Worm (Caenorhabditis elegans) whole organism, L4 larva: ENCODE results near the gene sri-24.

Source experiments
- T20F7.1 ChIP-seq: fragments of 200-800 bp; sonication (Bioruptor generic); optimal IDR thresholded peaks from 2 replicates; lab custom pipeline; 2018; ENCODE audit warnings: mild to moderate bottlenecking, missing genetic modification characterization, missing compliant biosample characterization
- T26A8.4 ChIP-seq: fragments of 200-800 bp; sonication (Bioruptor generic); IDR thresholded peaks from 2 replicates; pipeline ENCODE4 v1.3.6; 2022; ENCODE audit warnings: missing genetic modification characterization, missing compliant biosample characterization
- Y48G9A.11 ChIP-seq: fragments of 200-800 bp; sonication (Bioruptor generic); IDR thresholded peaks from 2 replicates; pipeline ENCODE4 v1.3.6; 2022; ENCODE audit warnings: missing genetic modification reagents, missing genetic modification characterization, missing compliant biosample characterization
- ZK337.2 ChIP-seq: fragments of 200-800 bp; sonication (Bioruptor generic); IDR thresholded peaks from 2 replicates; pipeline ENCODE4 v1.3.6; 2022; ENCODE audit warnings: missing genetic modification reagents, missing genetic modification characterization, missing compliant biosample characterization
- aha-1 ChIP-seq: fragments of 150-350 bp; peaks from one replicate; lab custom pipeline; 2014; ENCODE audit warnings: missing biosample characterization, missing genetic modification characterization
- ama-1 ChIP-seq: fragments of 150-350 bp; optimal IDR thresholded peaks from 2 replicates; lab custom pipeline; 2014; ENCODE audit warnings: inconsistent platforms, mixed read lengths
- arid-1 ChIP-seq: fragments of 200-800 bp; sonication (Bioruptor generic); conservative IDR thresholded peaks from 2 replicates; pipeline ENCODE4 v1.3.6; 2022; ENCODE audit warnings: missing genetic modification reagents, missing genetic modification characterization, missing compliant biosample characterization
- attf-4 ChIP-seq: sonication (generic microtip); optimal IDR thresholded peaks from 3 replicates; lab custom pipeline; 2017; ENCODE audit warnings: missing biosample characterization, missing genetic modification characterization
- ceh-20 ChIP-seq: fragments of 200-800 bp; sonication (Bioruptor generic); IDR thresholded peaks from 2 replicates; pipeline ENCODE4 v1.3.6; 2022; ENCODE audit warnings: missing genetic modification reagents, missing genetic modification characterization, missing compliant biosample characterization
- ceh-28 ChIP-seq: fragments of 150-350 bp; optimal IDR thresholded peaks from 2 replicates; lab custom pipeline; 2014; ENCODE audit warnings: missing biosample characterization, missing genetic modification reagents, missing genetic modification characterization
- daf-12 ChIP-seq: fragments of 150-350 bp; optimal IDR thresholded peaks from 2 replicates; lab custom pipeline; 2014; ENCODE audit warnings: missing biosample characterization, missing genetic modification reagents, missing genetic modification characterization
- daf-19 ChIP-seq: fragments of 200-800 bp; sonication (Bioruptor generic); conservative IDR thresholded peaks from 2 replicates; pipeline ENCODE4 v1.3.6; 2022; ENCODE audit warnings: missing genetic modification characterization, missing compliant biosample characterization
- daf-8 ChIP-seq: fragments of 200-800 bp; sonication (Bioruptor generic); IDR thresholded peaks from 2 replicates; pipeline ENCODE4 v1.3.6; 2022; ENCODE audit warnings: missing genetic modification characterization, missing compliant biosample characterization
- dmd-9 ChIP-seq: fragments of 200-800 bp; sonication (Bioruptor generic); IDR thresholded peaks from 2 replicates; pipeline ENCODE4 v1.3.6; 2022; ENCODE audit warnings: missing genetic modification reagents, missing genetic modification characterization, missing compliant biosample characterization
- duxl-1 ChIP-seq: sonication (generic microtip); optimal IDR thresholded peaks from 2 replicates; lab custom pipeline; 2016; ENCODE audit warnings: mild to moderate bottlenecking, missing genetic modification characterization, moderate library complexity, missing compliant biosample characterization; ENCODE audit not compliant: poor library complexity
- dve-1 ChIP-seq: sonication (generic microtip); optimal IDR thresholded peaks from 2 replicates; lab custom pipeline; 2017; ENCODE audit warnings: antibody characterized with exemption, mild to moderate bottlenecking, missing genetic modification characterization, missing compliant biosample characterization; ENCODE audit not compliant: insufficient read depth
- fkh-10 ChIP-seq: fragments of 150-350 bp; optimal IDR thresholded peaks from 2 replicates; lab custom pipeline; 2014; ENCODE audit warnings: missing biosample characterization, missing genetic modification reagents, missing genetic modification characterization
- fos-1 ChIP-seq: fragments of 150-350 bp; optimal IDR thresholded peaks from 2 replicates; lab custom pipeline; 2014; ENCODE audit warnings: missing biosample characterization, missing genetic modification characterization
- gei-8 ChIP-seq: fragments of 200-800 bp; sonication (Bioruptor generic); optimal IDR thresholded peaks from 2 replicates; lab custom pipeline; 2018; ENCODE audit warnings: mild to moderate bottlenecking, missing genetic modification characterization, missing compliant biosample characterization
- hlh-11 ChIP-seq: fragments of 200-800 bp; sonication (Bioruptor generic); optimal IDR thresholded peaks from 2 replicates; lab custom pipeline; 2018; ENCODE audit warnings: mild to moderate bottlenecking, missing genetic modification characterization, missing compliant biosample characterization
- hmg-1.1 ChIP-seq: fragments of 200-800 bp; sonication (Bioruptor generic); IDR thresholded peaks from 2 replicates; pipeline ENCODE4 v1.3.6; 2022; ENCODE audit warnings: missing genetic modification reagents, missing genetic modification characterization, missing compliant biosample characterization
- lin-1 ChIP-seq: fragments of 200-800 bp; sonication (Bioruptor generic); IDR thresholded peaks from 2 replicates; pipeline ENCODE4 v1.3.6; 2022; ENCODE audit warnings: missing genetic modification reagents, missing genetic modification characterization, missing compliant biosample characterization
- lin-13 ChIP-seq: fragments of 150-350 bp; optimal IDR thresholded peaks from 2 replicates; lab custom pipeline; 2014; ENCODE audit warnings: missing biosample characterization, missing genetic modification reagents, missing genetic modification characterization
- lin-29 ChIP-seq: fragments of 200-800 bp; sonication (Bioruptor generic); IDR thresholded peaks from 2 replicates; pipeline ENCODE4 v1.3.6; 2022; ENCODE audit warnings: missing genetic modification reagents, missing genetic modification characterization, missing compliant biosample characterization
- lin-38 ChIP-seq: fragments of 200-800 bp; sonication (Bioruptor generic); IDR thresholded peaks from 2 replicates; pipeline ENCODE4 v1.3.6; 2022; ENCODE audit warnings: missing genetic modification reagents, missing genetic modification characterization, missing compliant biosample characterization
- lir-3 ChIP-seq: sonication (generic microtip); optimal IDR thresholded peaks from 2 replicates; lab custom pipeline; 2016; ENCODE audit warnings: mild to moderate bottlenecking, missing genetic modification characterization, missing compliant biosample characterization
- lsy-2 ChIP-seq, 2 experiments: fragments of 150-350 bp in 1 of 2; sonication (generic microtip) in 1 of 2; optimal IDR thresholded peaks; 2 replicates each; lab custom pipeline; 2014 to 2017; ENCODE audit warnings: missing biosample characterization in 2 of 2, missing genetic modification characterization in 2 of 2
- mdl-1 ChIP-seq, 2 experiments: fragments of 150-350 bp in 1 of 2; sonication (generic microtip) in 1 of 2; optimal IDR thresholded peaks; 2 replicates each; lab custom pipeline; 2014 to 2017; ENCODE audit warnings: missing biosample characterization in 2 of 2, missing genetic modification characterization in 2 of 2
- mdt-29 ChIP-seq: fragments of 200-800 bp; sonication (Bioruptor generic); IDR thresholded peaks from 2 replicates; pipeline ENCODE4 v1.3.6; 2022; ENCODE audit warnings: missing genetic modification reagents, missing genetic modification characterization, missing compliant biosample characterization
- mes-2 ChIP-seq: sonication (generic microtip); optimal IDR thresholded peaks from 2 replicates; lab custom pipeline; 2016; ENCODE audit warnings: missing genotype, mild to moderate bottlenecking, missing genetic modification characterization, missing compliant biosample characterization; ENCODE audit not compliant: poor library complexity, severe bottlenecking
- mxl-2 ChIP-seq: fragments of 200-800 bp; sonication (Bioruptor generic); conservative IDR thresholded peaks from 2 replicates; pipeline ENCODE4 v1.3.6; 2022; ENCODE audit warnings: missing genetic modification reagents, missing genetic modification characterization, missing compliant biosample characterization
- mxl-3 ChIP-seq: fragments of 200-800 bp; sonication (Bioruptor generic); optimal IDR thresholded peaks from 2 replicates; lab custom pipeline; 2018; ENCODE audit warnings: mild to moderate bottlenecking, missing genetic modification characterization, missing compliant biosample characterization
- nhr-10 ChIP-seq: fragments of 150-350 bp; optimal IDR thresholded peaks from 2 replicates; lab custom pipeline; 2014; ENCODE audit warnings: missing biosample characterization, missing genetic modification characterization
- nhr-102 ChIP-seq: sonication (generic microtip); optimal IDR thresholded peaks from 2 replicates; lab custom pipeline; 2016; ENCODE audit warnings: mild to moderate bottlenecking, missing genetic modification characterization, moderate library complexity, missing compliant biosample characterization
- nhr-28 ChIP-seq: fragments of 150-350 bp; optimal IDR thresholded peaks from 2 replicates; lab custom pipeline; 2014; ENCODE audit warnings: missing biosample characterization, missing genetic modification characterization
- nhr-41 ChIP-seq: fragments of 200-800 bp; sonication (Bioruptor generic); IDR thresholded peaks from 2 replicates; pipeline ENCODE4 v1.3.6; 2022; ENCODE audit warnings: missing genetic modification reagents, missing genetic modification characterization, missing compliant biosample characterization
- nhr-48 ChIP-seq: sonication (generic microtip); optimal IDR thresholded peaks from 2 replicates; lab custom pipeline; 2016; ENCODE audit warnings: mild to moderate bottlenecking, missing genetic modification characterization, missing compliant biosample characterization
- nhr-6 ChIP-seq: fragments of 150-350 bp; optimal IDR thresholded peaks from 2 replicates; lab custom pipeline; 2014; ENCODE audit warnings: missing biosample characterization, missing genetic modification characterization
- nhr-77 ChIP-seq: fragments of 150-350 bp; optimal IDR thresholded peaks from 2 replicates; lab custom pipeline; 2014; ENCODE audit warnings: missing biosample characterization, missing genetic modification characterization
- pha-4 ChIP-seq, 2 experiments: fragments of 150-350 bp in 1 of 2; fragments of 200-800 bp in 1 of 2; sonication (Bioruptor generic) in 1 of 2; IDR thresholded peaks in 1 of 2; optimal IDR thresholded peaks in 1 of 2; 2 replicates each; pipeline versions ENCODE4 v1.3.6 to Lab custom; 2014 to 2022; ENCODE audit warnings: missing genetic modification characterization in 2 of 2, missing genetic modification reagents in 2 of 2, missing biosample characterization in 1 of 2, missing compliant biosample characterization in 1 of 2
- php-3 ChIP-seq: fragments of 200-800 bp; sonication (Bioruptor generic); IDR thresholded peaks from 2 replicates; pipeline ENCODE4 v1.3.6; 2022; ENCODE audit warnings: missing genetic modification reagents, missing genetic modification characterization, missing compliant biosample characterization
- pqm-1 ChIP-seq: sonication (generic microtip); optimal IDR thresholded peaks from 2 replicates; lab custom pipeline; 2017; ENCODE audit warnings: missing biosample characterization, missing genetic modification characterization
- rbr-2 ChIP-seq: sonication (generic microtip); optimal IDR thresholded peaks from 2 replicates; lab custom pipeline; 2016; ENCODE audit warnings: missing genotype, missing genetic modification characterization, missing compliant biosample characterization
- skn-1 ChIP-seq: fragments of 150-350 bp; optimal IDR thresholded peaks from 2 replicates; lab custom pipeline; 2014; ENCODE audit warnings: missing biosample characterization, missing genetic modification characterization
- spr-1 ChIP-seq: sonication (generic microtip); optimal IDR thresholded peaks from 2 replicates; lab custom pipeline; 2016; ENCODE audit warnings: mild to moderate bottlenecking, missing genetic modification characterization, missing compliant biosample characterization
- tra-1 ChIP-seq: fragments of 200-800 bp; sonication (Bioruptor generic); IDR thresholded peaks from 2 replicates; pipeline ENCODE4 v1.3.6; 2022; ENCODE audit warnings: missing genetic modification reagents, missing genetic modification characterization, missing compliant biosample characterization
- unc-39 ChIP-seq: sonication (generic microtip); optimal IDR thresholded peaks from 2 replicates; lab custom pipeline; 2017; ENCODE audit warnings: missing biosample characterization, missing genetic modification characterization
- unc-62 ChIP-seq, 3 experiments: fragments of 150-350 bp in 1 of 3; sonication (generic microtip); optimal IDR thresholded peaks in 2 of 3; peaks in 1 of 3; 1 replicate in 1 of 3; 2 replicates in 2 of 3; lab custom pipeline; 2014 to 2017; ENCODE audit warnings: missing biosample characterization in 3 of 3, missing genetic modification characterization in 3 of 3, missing genetic modification reagents in 3 of 3, missing genotype in 1 of 3
- vab-7 ChIP-seq: fragments of 200-800 bp; sonication (Bioruptor generic); IDR thresholded peaks from 2 replicates; pipeline ENCODE4 v1.3.6; 2022; ENCODE audit warnings: missing genetic modification reagents, missing genetic modification characterization, missing compliant biosample characterization
- zag-1 ChIP-seq: fragments of 150-350 bp; optimal IDR thresholded peaks from 2 replicates; lab custom pipeline; 2014; ENCODE audit warnings: missing biosample characterization, missing genetic modification characterization
- zip-11 ChIP-seq: fragments of 200-800 bp; sonication (Bioruptor generic); IDR thresholded peaks from 2 replicates; pipeline ENCODE4 v1.3.6; 2022; ENCODE audit warnings: missing genetic modification characterization, missing compliant biosample characterization

sri-24 gene

ce11 chrV:15189567-15189966 is 22.4 kb upstream of the sri-24 start, which contains the start of gene cyn-3 (continued):
- TF ChIP-seq ama-1 (lab: Kevin White, UChicago) (peak; percentile 2), duxl-1 (tag; lab: Kevin White, UChicago) (peak; percentile 51), vab-7 (GFP tag; lab: Robert Waterston, UW) (no peak), nhr-6 (peak; percentile 99), ceh-28 (no peak), nhr-77 (tag; lab: Kevin White, UChicago) (peak; percentile 82), lin-1 (no peak), zag-1 (no peak), fkh-10 (GFP tag; lab: Kevin White, UChicago) (peak; percentile 81), lin-13 (GFP tag; lab: Kevin White, UChicago) (no peak), unc-62 (GFP tag; optimal IDR thresholded peaks at IDR 0.05 in 1 of 2; lab: Kevin White, UChicago) (peak in 1 of 2 experiments; percentile 85), unc-62 (tag; optimal IDR thresholded peaks at IDR 0.05; lab: Kevin White, UChicago) (no peak), T26A8.4 (GFP tag; lab: Robert Waterston, UW) (peak; percentile 68), arid-1 (peak; percentile 71), dmd-9 (peak; percentile 59; the same call in 1 of the 2 replicates), mdl-1 (tag; optimal IDR thresholded peaks at IDR 0.05; lab: Kevin White, UChicago) (peak in 1 of 2 experiments; percentile 31), aha-1 (tag; lab: Kevin White, UChicago) (peak; percentile 18), unc-39 (tag; lab: Kevin White, UChicago) (no peak), nhr-48 (peak; percentile 9), nhr-102 (tag; lab: Kevin White, UChicago) (peak; percentile 41), lsy-2 (tag; optimal IDR thresholded peaks at IDR 0.05; lab: Kevin White, UChicago) (peak; percentile 32 to 94), mes-2 (tag; lab: Kevin White, UChicago) (peak; percentile 92), daf-12 (no peak), lir-3 (tag; lab: Kevin White, UChicago) (no peak), mxl-3 (GFP tag; lab: Kevin White, UChicago) (no peak), lin-38 (GFP tag; lab: Robert Waterston, UW) (peak; percentile 98), hmg-1.1 (peak; percentile 55), rbr-2 (tag; lab: Kevin White, UChicago) (peak; percentile 81), skn-1 (no peak), mdt-29 (GFP tag; lab: Robert Waterston, UW) (0 out of 2 replicates have a peak, but pooled peaks have one; percentile 20), daf-8 (GFP tag; lab: Robert Waterston, UW) (no peak), nhr-28 (tag; lab: Kevin White, UChicago) (peak; percentile 59), spr-1 (tag; lab: Kevin White, UChicago) (no peak), mxl-2 (GFP tag; lab: Robert Waterston, UW) (no peak), tra-1 (no peak), Y48G9A.11 (GFP tag; lab: Robert Waterston, UW) (no peak), fos-1 (no peak), nhr-10 (tag; lab: Kevin White, UChicago) (no peak), dve-1 (peak; percentile 92), hlh-11 (tag; lab: Kevin White, UChicago) (peak; percentile 73)

ce11 chrV:15190903-15191302 is 21.1 kb upstream of the sri-24 start, which contains the start of gene Y75B12B.11:
Gene Y75B12B.11, plus strand, starts transcription at chrV:15191296.
- TF ChIP-seq pha-4 (GFP tag; IDR thresholded peaks at IDR 0.05; lab: Robert Waterston, UW) (peak; percentile 97), pha-4 (tag; optimal IDR thresholded peaks at IDR 0.05; lab: Kevin White, UChicago) (no peak), spr-1 (tag; lab: Kevin White, UChicago) (peak; percentile 95), mdt-29 (GFP tag; lab: Robert Waterston, UW) (peak; percentile 79), ZK337.2 (GFP tag; lab: Robert Waterston, UW) (peak; percentile 89), daf-12 (no peak), nhr-41 (GFP tag; lab: Robert Waterston, UW) (peak; percentile 92), ceh-20 (peak; percentile 89), attf-4 (tag; lab: Kevin White, UChicago) (no peak), php-3 (peak; percentile 93), zip-11 (GFP tag; lab: Robert Waterston, UW) (peak; percentile 88), gei-8 (GFP tag; lab: Kevin White, UChicago) (peak; percentile 97), T20F7.1 (GFP tag; lab: Kevin White, UChicago) (peak; percentile 77), daf-19 (GFP tag; lab: Robert Waterston, UW) (peak; percentile 90), lin-1 (peak; percentile 96), nhr-6 (peak; percentile 96), lin-29 (GFP tag; lab: Robert Waterston, UW) (peak; percentile 85), duxl-1 (tag; lab: Kevin White, UChicago) (peak; percentile 84), Y48G9A.11 (GFP tag; lab: Robert Waterston, UW) (peak; percentile 91), pqm-1 (peak; percentile 7)
